Worm (Caenorhabditis elegans): ENCODE results near the gene F25B5.6.

DNA sequence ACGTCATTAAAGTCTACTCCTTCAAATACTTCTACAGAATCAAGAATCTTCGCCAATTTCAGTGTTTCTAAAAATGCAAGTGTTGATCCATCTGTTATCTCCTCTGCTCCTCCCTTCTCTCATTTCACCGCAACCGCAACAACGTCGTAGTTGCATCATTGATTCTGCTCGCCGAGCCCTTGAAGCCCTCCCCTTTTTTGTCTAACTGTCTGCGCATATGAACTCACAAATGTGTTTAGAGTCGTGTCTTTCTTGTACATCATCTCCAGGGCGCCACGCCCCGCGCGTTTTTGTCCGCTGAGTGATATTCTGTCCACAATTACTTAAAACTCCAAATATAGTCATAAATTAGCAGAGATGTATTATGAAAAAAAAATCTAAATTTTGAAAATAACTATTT is 39.5 kb upstream of the F25B5.6 start:
- TF ChIP-seq W03F9.2 (tag; optimal IDR thresholded peaks at IDR 0.05) (no peak), him-1 (tag; optimal IDR thresholded peaks at IDR 0.05) (peak; percentile 55), dao-5 (tag; optimal IDR thresholded peaks at IDR 0.05) (no peak)
